Worm (Caenorhabditis elegans) whole organism, early embryonic: ENCODE measurements around the gene mom-2.

Experiments used
- F13C5.2 ChIP-seq: sonication (generic microtip); optimal IDR thresholded peaks from 2 replicates; lab custom pipeline; 2017; ENCODE audit warnings: mild to moderate bottlenecking, missing genetic modification characterization, inconsistent platforms, missing compliant biosample characterization
- ama-1 ChIP-seq: fragments of 150-350 bp; optimal IDR thresholded peaks from 2 replicates; lab custom pipeline; 2014
- ceh-13 ChIP-seq: fragments of 200-800 bp; sonication (Bioruptor generic); optimal IDR thresholded peaks from 2 replicates; lab custom pipeline; 2018; ENCODE audit warnings: mild to moderate bottlenecking, missing genetic modification characterization, missing compliant biosample characterization
- ceh-36 ChIP-seq: sonication (generic microtip); optimal IDR thresholded peaks from 2 replicates; lab custom pipeline; 2016; ENCODE audit warnings: missing genetic modification characterization, inconsistent platforms, missing compliant biosample characterization
- flt-1 ChIP-seq: fragments of 200-800 bp; sonication (Bioruptor generic); IDR thresholded peaks from 2 replicates; pipeline ENCODE4 v1.3.6; 2022; ENCODE audit warnings: missing genetic modification characterization, missing compliant biosample characterization
- hmbx-1 ChIP-seq: sonication (generic microtip); optimal IDR thresholded peaks from 2 replicates; lab custom pipeline; 2016; ENCODE audit warnings: mild to moderate bottlenecking, missing genetic modification characterization, missing compliant biosample characterization
- hnd-1 ChIP-seq: sonication (generic microtip); optimal IDR thresholded peaks from 2 replicates; lab custom pipeline; 2016; ENCODE audit warnings: missing genetic modification characterization, missing compliant biosample characterization
- sea-1 ChIP-seq: fragments of 200-800 bp; sonication (Bioruptor generic); conservative IDR thresholded peaks from 2 replicates; pipeline ENCODE4 v1.3.6; 2022; ENCODE audit warnings: missing genetic modification characterization, missing compliant biosample characterization
- tra-4 ChIP-seq: sonication (generic microtip); optimal IDR thresholded peaks from 2 replicates; lab custom pipeline; 2017; ENCODE audit warnings: missing genetic modification characterization, missing compliant biosample characterization

ce11 chrV:8357756-8358155 is 2.0 kb downstream of the mom-2 start:
- TF ChIP-seq ama-1 (lab: Kevin White, UChicago) (no peak), hmbx-1 (tag; lab: Kevin White, UChicago) (no peak), sea-1 (GFP tag; lab: Robert Waterston, UW) (no peak), tra-4 (tag; lab: Kevin White, UChicago) (no peak), flt-1 (GFP tag; lab: Robert Waterston, UW) (no peak), F13C5.2 (tag; lab: Kevin White, UChicago) (no peak), hnd-1 (tag; lab: Kevin White, UChicago) (no peak), ceh-13 (GFP tag; lab: Kevin White, UChicago) (no peak), ceh-36 (tag; lab: Kevin White, UChicago) (no peak)
